Worm (Caenorhabditis elegans): ENCODE data around the gene pdr-1.

DNA sequence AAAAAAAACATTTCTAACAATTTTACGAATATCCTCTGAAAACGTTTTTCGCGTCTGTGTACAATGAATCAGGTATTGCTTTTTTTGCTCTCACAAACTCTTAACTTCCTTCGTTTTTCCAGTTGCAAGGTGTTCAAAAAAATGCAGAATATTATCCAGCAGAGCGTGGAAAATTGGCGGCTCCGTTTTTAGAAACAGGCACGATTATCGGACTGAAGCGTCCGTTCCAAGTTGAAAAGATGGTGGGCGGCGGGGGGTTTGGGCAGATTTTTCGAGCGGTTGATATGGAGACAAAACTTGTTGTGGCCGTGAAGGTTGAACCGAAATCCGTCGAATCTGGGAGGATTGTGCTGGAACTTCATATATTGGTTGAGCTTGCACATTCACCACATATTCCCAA, 36.3 kb upstream of the pdr-1 start, which contains the start of gene W06F12.3:
- TF ChIP-seq klf-2 (GFP tag; conservative IDR thresholded peaks at IDR 0.05) = no peak
- TF ChIP-seq tab-1 (GFP tag; IDR thresholded peaks at IDR 0.05) = no peak
- TF ChIP-seq flt-1 (GFP tag; IDR thresholded peaks at IDR 0.05) = no peak

Measured in whole organism, midembryonic.